Fruit fly (Drosophila melanogaster) whole organism, pupa: ENCODE data around the gene CCT6.

Source experiments
- CG10348 ChIP-seq: fragments of 200-800 bp; sonication (Bioruptor generic); IDR thresholded peaks from 2 replicates; pipeline ENCODE4 v1.3.6; 2022; ENCODE audit warnings: missing biosample characterization, missing genetic modification characterization
- CG12605 ChIP-seq: fragments of 200-800 bp; sonication (Bioruptor generic); IDR thresholded peaks from 2 replicates; pipeline ENCODE4 v1.3.6; 2022; ENCODE audit warnings: missing biosample characterization, missing genetic modification characterization
- CG13204 ChIP-seq: fragments of 200-800 bp; sonication (Bioruptor generic); optimal IDR thresholded peaks from 2 replicates; lab custom pipeline; 2018; ENCODE audit warnings: missing biosample characterization, mild to moderate bottlenecking, missing genetic modification characterization, moderate library complexity
- CG14655 ChIP-seq: fragments of 200-800 bp; sonication (Bioruptor generic); optimal IDR thresholded peaks from 3 replicates; lab custom pipeline; 2017; ENCODE audit warnings: mild to moderate bottlenecking, missing biosample characterization, missing genetic modification reagents, missing genetic modification characterization
- CG15710 ChIP-seq: fragments of 200-800 bp; sonication (Bioruptor generic); optimal IDR thresholded peaks from 2 replicates; lab custom pipeline; 2018; ENCODE audit warnings: missing biosample characterization, mild to moderate bottlenecking, missing genetic modification characterization, moderate library complexity
- CG17806 ChIP-seq: fragments of 200-800 bp; sonication (Bioruptor generic); optimal IDR thresholded peaks from 2 replicates; lab custom pipeline; 2018; ENCODE audit warnings: missing biosample characterization, mild to moderate bottlenecking, missing genetic modification characterization, moderate library complexity
- CG32121 ChIP-seq: fragments of 200-800 bp; sonication (Bioruptor generic); IDR thresholded peaks from 2 replicates; pipeline ENCODE4 v1.3.6; 2022; ENCODE audit warnings: missing biosample characterization, missing genetic modification characterization
- CG34367 ChIP-seq: fragments of 200-800 bp; sonication (Bioruptor generic); optimal IDR thresholded peaks from 2 replicates; lab custom pipeline; 2018; ENCODE audit warnings: missing biosample characterization, mild to moderate bottlenecking, missing genetic modification characterization
- CG4496 ChIP-seq: fragments of 200-800 bp; sonication (Bioruptor generic); IDR thresholded peaks from 3 replicates; pipeline ENCODE4 v1.3.6; 2022; ENCODE audit warnings: missing biosample characterization, missing genetic modification characterization
- CG8159 ChIP-seq: fragments of 200-800 bp; sonication (Bioruptor generic); optimal IDR thresholded peaks from 3 replicates; lab custom pipeline; 2018; ENCODE audit warnings: missing biosample characterization, mild to moderate bottlenecking, missing genetic modification characterization, moderate library complexity
- CG8301 ChIP-seq: fragments of 200-800 bp; sonication (Bioruptor generic); optimal IDR thresholded peaks from 2 replicates; lab custom pipeline; 2018; ENCODE audit warnings: missing biosample characterization, mild to moderate bottlenecking, missing genetic modification characterization
- CG9948 ChIP-seq: fragments of 200-800 bp; sonication (Bioruptor generic); optimal IDR thresholded peaks from 2 replicates; lab custom pipeline; 2018; ENCODE audit warnings: missing biosample characterization, mild to moderate bottlenecking, missing genetic modification characterization, moderate library complexity
- D1 ChIP-seq: fragments of 200-800 bp; sonication (Bioruptor generic); optimal IDR thresholded peaks from 2 replicates; lab custom pipeline; 2018; ENCODE audit warnings: missing biosample characterization, mild to moderate bottlenecking, missing genetic modification characterization, moderate library complexity
- EcR ChIP-seq: fragments of 200-800 bp; sonication (Bioruptor generic); optimal IDR thresholded peaks from 3 replicates; lab custom pipeline; 2019; ENCODE audit warnings: missing biosample characterization, missing genetic modification characterization, mild to moderate bottlenecking, moderate library complexity, missing genetic modification reagents
- Ets98B ChIP-seq: fragments of 200-800 bp; sonication (Bioruptor generic); IDR thresholded peaks from 2 replicates; pipeline ENCODE4 v1.3.6; 2022; ENCODE audit warnings: missing biosample characterization, missing genetic modification characterization
- Pif1A ChIP-seq: fragments of 200-800 bp; sonication (Bioruptor generic); optimal IDR thresholded peaks from 3 replicates; lab custom pipeline; 2016; ENCODE audit warnings: missing biosample characterization, missing genetic modification characterization
- Pif1B ChIP-seq: fragments of 200-800 bp; sonication (Bioruptor generic); optimal IDR thresholded peaks from 3 replicates; lab custom pipeline; 2016; ENCODE audit warnings: missing biosample characterization, missing genetic modification characterization
- Snoo ChIP-seq: fragments of 200-800 bp; sonication (Bioruptor generic); optimal IDR thresholded peaks from 3 replicates; lab custom pipeline; 2017; ENCODE audit warnings: missing biosample characterization, mild to moderate bottlenecking, missing genetic modification characterization, inconsistent platforms
- fd96Ca ChIP-seq: fragments of 200-800 bp; sonication (Bioruptor generic); IDR thresholded peaks from 3 replicates; pipeline ENCODE4 v1.3.6; 2022; ENCODE audit warnings: missing biosample characterization, missing genetic modification characterization
- gl ChIP-seq: fragments of 200-800 bp; sonication (Bioruptor generic); optimal IDR thresholded peaks from 2 replicates; lab custom pipeline; 2018; ENCODE audit warnings: missing biosample characterization, mild to moderate bottlenecking, missing genetic modification characterization
- rn ChIP-seq: fragments of 200-800 bp; sonication (Bioruptor generic); IDR thresholded peaks from 2 replicates; pipeline ENCODE4 v1.3.6; 2022; ENCODE audit warnings: missing biosample characterization, missing genetic modification characterization

CCT6 gene

DNA sequence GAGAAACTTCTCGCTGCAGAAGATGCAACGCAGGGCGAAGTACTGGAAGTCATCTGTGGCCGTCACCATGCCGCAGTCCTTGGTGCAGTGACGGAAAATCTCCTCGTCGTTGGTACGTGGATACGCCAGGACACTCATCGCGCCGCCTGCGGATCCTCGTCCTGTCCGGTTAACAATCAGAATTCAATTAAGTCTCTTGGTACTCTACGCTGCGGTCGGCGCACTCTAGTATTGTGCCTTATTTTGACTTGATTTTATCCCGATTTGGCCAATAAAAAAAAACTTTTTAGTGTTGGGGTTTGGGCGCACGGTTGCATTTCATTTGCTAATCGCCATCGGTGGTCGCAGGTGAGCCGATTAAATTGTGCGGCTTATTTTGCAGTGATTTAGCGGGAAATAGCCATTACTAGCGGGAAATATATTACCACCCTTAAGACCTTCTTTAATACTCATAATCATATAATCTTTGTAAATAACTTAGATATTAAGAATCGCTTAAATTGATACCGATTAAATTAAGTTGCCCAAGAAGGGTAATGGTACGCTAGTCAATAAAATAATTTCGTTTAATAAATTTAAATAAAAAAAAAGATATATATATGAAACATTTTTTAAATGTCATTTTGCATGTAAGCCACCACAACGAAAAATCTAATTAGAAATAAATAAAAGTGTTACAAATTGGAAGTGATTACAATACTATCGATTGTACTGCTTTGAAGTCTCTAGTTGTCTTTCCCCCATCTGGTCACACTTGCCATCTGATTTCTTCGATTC is at the start of gene CCT6, which contains the start of gene CG8944:
TSS of gene CCT6 (plus strand) at position 744 of the 777 bp plus-strand sequence.
TSS of gene CG8944 (minus strand) at position 327 of the 777 bp plus-strand sequence.
- TF ChIP-seq gl (tag; lab: Kevin White, UChicago) (no peak), CG9948 (tag; lab: Kevin White, UChicago) (no peak), Pif1B (no peak), CG8159 (tag; lab: Kevin White, UChicago) (no peak), CG8301 (no peak), EcR (GFP tag; lab: Kevin White, UChicago) (no peak), CG4496 (GFP tag; lab: Robert Waterston, UW) (no peak), fd96Ca (no peak), CG34367 (tag; lab: Kevin White, UChicago) (no peak), CG14655 (GFP tag; lab: Kevin White, UChicago) (no peak), CG10348 (GFP tag; lab: Robert Waterston, UW) (no peak), D1 (no peak)

DNA sequence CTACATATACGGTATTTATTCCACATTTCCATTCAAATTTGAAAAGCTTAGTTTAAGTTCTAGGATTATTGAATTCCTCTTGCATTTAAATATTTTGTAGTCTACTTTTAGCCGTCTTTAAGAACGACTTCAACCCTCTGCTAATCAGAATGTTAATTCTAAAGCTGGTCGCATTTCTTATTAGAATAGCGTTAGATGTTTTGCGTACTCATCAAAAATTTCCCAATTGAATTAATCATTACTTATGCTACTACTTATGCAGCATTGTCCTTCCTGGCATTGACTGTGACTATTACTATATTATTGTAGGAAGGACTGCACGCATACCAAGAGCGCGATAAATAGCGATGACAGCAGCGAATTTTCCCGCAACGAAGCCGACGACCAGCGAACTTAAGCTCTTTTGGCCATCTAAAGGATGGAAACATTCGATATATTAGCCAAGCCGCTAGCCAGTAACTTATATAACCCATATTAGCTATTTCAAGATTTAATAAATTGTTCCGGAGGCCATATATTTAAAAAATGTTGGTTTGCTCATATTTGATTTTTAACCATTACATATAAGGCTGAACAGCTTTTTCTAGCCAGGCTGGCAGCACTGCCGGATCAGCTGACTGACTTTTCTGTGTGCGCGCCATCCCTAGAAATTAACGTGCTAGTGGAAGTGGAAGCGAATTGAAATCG is 49.5 kb upstream of the CCT6 start, which contains the start of gene CG8128:
TSS of gene CG8128 (plus strand) at position 641 of the 687 bp plus-strand sequence.
- TF ChIP-seq CG17806, result no peak
- TF ChIP-seq CG32121 (GFP tag; lab: Robert Waterston, UW), result no peak
- TF ChIP-seq CG14655 (GFP tag; lab: Kevin White, UChicago), result no peak
- TF ChIP-seq CG15710 (tag; lab: Kevin White, UChicago), result no peak
- no peak for TF ChIP-seq CG8159 (tag; lab: Kevin White, UChicago)
- no peak for TF ChIP-seq Pif1B
- peak; percentile 29; the same call in 2 of the 3 replicates for TF ChIP-seq CG4496 (GFP tag; lab: Robert Waterston, UW)
- TF ChIP-seq Ets98B (GFP tag; lab: Robert Waterston, UW), result no peak
- no peak for TF ChIP-seq Snoo (tag; lab: Kevin White, UChicago)
- TF ChIP-seq D1, result peak; percentile 41
- TF ChIP-seq gl (tag; lab: Kevin White, UChicago), result no peak
- no peak for TF ChIP-seq EcR (GFP tag; lab: Kevin White, UChicago)
- no peak for TF ChIP-seq rn (GFP tag; lab: Robert Waterston, UW)
- TF ChIP-seq CG9948 (tag; lab: Kevin White, UChicago), result no peak
- no peak for TF ChIP-seq CG34367 (tag; lab: Kevin White, UChicago)
- no peak for TF ChIP-seq CG10348 (GFP tag; lab: Robert Waterston, UW)
- TF ChIP-seq fd96Ca, result no peak
- TF ChIP-seq Pif1A (GFP tag; lab: Kevin White, UChicago), result no peak

DNA sequence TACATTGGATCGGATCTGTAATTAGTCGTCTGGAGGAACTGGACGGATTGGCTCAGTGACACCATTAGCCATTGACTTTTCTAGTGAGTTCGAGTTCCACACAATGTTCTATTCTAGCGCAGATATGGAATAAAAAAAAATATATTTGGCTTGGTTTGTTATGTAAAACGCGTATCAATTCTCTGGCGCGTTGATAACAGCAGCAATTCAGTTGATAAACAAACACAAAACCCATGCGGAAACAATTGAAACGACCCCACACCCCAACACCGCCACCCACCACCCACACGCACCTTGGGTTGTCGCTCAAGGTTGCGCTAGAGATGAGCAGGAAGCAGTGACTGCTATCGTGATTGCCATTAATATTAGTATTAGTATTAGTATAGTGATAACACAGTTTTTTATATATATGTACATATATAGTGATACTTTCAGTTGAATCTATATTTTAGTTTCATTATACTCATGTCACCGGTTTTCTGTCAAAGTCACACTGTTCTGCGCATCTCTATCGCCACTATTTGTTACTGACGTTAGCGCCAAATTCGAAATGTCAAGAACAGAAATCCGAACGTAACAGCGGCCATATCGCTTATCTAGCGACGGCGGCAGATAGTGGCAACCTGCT is 48.8 kb upstream of the CCT6 start:
- TF ChIP-seq CG9948 (tag; lab: Kevin White, UChicago), result peak; percentile 84
- peak; percentile 84 for TF ChIP-seq Snoo (tag; lab: Kevin White, UChicago)
- TF ChIP-seq D1, result peak; percentile 67
- peak; percentile 89 for TF ChIP-seq CG8301
- no peak for TF ChIP-seq CG13204 (GFP tag; lab: Kevin White, UChicago)
- TF ChIP-seq Pif1B, result peak; percentile 83
- peak; percentile 64 for TF ChIP-seq CG12605 (GFP tag; lab: Robert Waterston, UW)
- TF ChIP-seq CG17806, result peak; percentile 86
- peak; percentile 67 for TF ChIP-seq CG10348 (GFP tag; lab: Robert Waterston, UW)
- peak; percentile 76 for TF ChIP-seq gl (tag; lab: Kevin White, UChicago)
- peak; percentile 82 for TF ChIP-seq CG15710 (tag; lab: Kevin White, UChicago)
- TF ChIP-seq CG8159 (tag; lab: Kevin White, UChicago), result peak; percentile 88
- peak; percentile 92 for TF ChIP-seq Ets98B (GFP tag; lab: Robert Waterston, UW)
- no peak for TF ChIP-seq Pif1A (GFP tag; lab: Kevin White, UChicago)
- TF ChIP-seq CG4496 (GFP tag; lab: Robert Waterston, UW), result peak; percentile 94
- peak; percentile 75 for TF ChIP-seq CG34367 (tag; lab: Kevin White, UChicago)
- peak; percentile 76 for TF ChIP-seq rn (GFP tag; lab: Robert Waterston, UW)
- peak; percentile 92 for TF ChIP-seq CG14655 (GFP tag; lab: Kevin White, UChicago)
- TF ChIP-seq EcR (GFP tag; lab: Kevin White, UChicago), result peak; percentile 2
- TF ChIP-seq fd96Ca, result peak; percentile 90
- TF ChIP-seq CG32121 (GFP tag; lab: Robert Waterston, UW), result peak; percentile 95

DNA sequence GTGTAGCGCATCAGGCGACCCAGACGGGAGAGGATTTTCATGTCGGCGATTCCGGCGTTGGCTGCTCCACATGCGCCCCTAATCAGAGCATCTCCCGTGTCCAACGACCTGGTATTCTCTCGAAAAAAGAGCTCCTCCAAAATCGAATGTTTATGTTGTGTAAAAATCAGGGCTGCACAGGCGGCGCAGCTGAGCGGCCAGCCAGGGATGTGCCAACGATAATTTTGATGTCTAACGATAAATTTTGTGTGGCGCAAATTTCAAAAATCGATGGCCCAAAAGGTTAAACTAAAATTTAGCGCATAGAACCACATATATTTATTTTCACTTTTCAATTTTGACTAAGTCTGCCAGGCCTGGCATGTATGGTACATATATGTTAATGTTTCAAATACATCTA is 45.4 kb upstream of the CCT6 start, which contains the start of gene CG9240:
TSS of gene CG9240 (minus strand) at position 213 of the 400 bp plus-strand sequence.
- TF ChIP-seq Pif1B (no peak), CG8301 (no peak), CG8159 (tag; lab: Kevin White, UChicago) (no peak), CG14655 (GFP tag; lab: Kevin White, UChicago) (no peak), gl (tag; lab: Kevin White, UChicago) (no peak), CG17806 (no peak), CG4496 (GFP tag; lab: Robert Waterston, UW) (no peak), CG10348 (GFP tag; lab: Robert Waterston, UW) (no peak), Snoo (tag; lab: Kevin White, UChicago) (no peak), Pif1A (GFP tag; lab: Kevin White, UChicago) (no peak), CG9948 (tag; lab: Kevin White, UChicago) (no peak), CG12605 (GFP tag; lab: Robert Waterston, UW) (no peak), rn (GFP tag; lab: Robert Waterston, UW) (no peak)
